Fruit fly (Drosophila melanogaster) whole organism, embryonic: ENCODE data around the gene Nckx30C.

Experiments
- Awh ChIP-seq: fragments of 200-800 bp; sonication (Bioruptor generic); IDR thresholded peaks from 2 replicates; pipeline ENCODE4, ENCODE4 v1.3.6; 2022; ENCODE audit warnings: missing biosample characterization, missing genetic modification characterization
- CG10321 ChIP-seq: fragments of 200-800 bp; sonication (Bioruptor generic); IDR thresholded peaks from 2 replicates; pipeline ENCODE4 v1.3.6; 2022; ENCODE audit warnings: missing biosample characterization, missing genetic modification characterization
- CG10462 ChIP-seq: fragments of 200-800 bp; sonication (Bioruptor generic); optimal IDR thresholded peaks from 2 replicates; lab custom pipeline; 2016; ENCODE audit warnings: missing biosample characterization, missing genetic modification characterization
- CG11085 ChIP-seq: fragments of 200-800 bp; sonication (Bioruptor generic); IDR thresholded peaks from 2 replicates; pipeline ENCODE4 v1.3.6; 2022; ENCODE audit warnings: missing biosample characterization, missing genetic modification characterization
- CG11456 ChIP-seq: fragments of 200-800 bp; sonication (Bioruptor generic); IDR thresholded peaks from 3 replicates; pipeline ENCODE4 v1.3.6; 2022; ENCODE audit warnings: missing biosample characterization, missing genetic modification characterization
- CG11696 ChIP-seq: fragments of 200-800 bp; sonication (Bioruptor generic); IDR thresholded peaks from 2 replicates; pipeline ENCODE4 v1.3.6; 2022; ENCODE audit warnings: missing biosample characterization, missing genetic modification characterization
- CG12071 ChIP-seq: fragments of 200-800 bp; sonication (Bioruptor generic); optimal IDR thresholded peaks from 3 replicates; lab custom pipeline; 2018; ENCODE audit warnings: missing biosample characterization, mild to moderate bottlenecking, missing genetic modification characterization
- CG12299 ChIP-seq: fragments of 200-800 bp; sonication (Bioruptor generic); optimal IDR thresholded peaks from 2 replicates; lab custom pipeline; 2018; ENCODE audit warnings: missing biosample characterization, mild to moderate bottlenecking, missing genetic modification characterization
- CG15011 ChIP-seq: fragments of 200-800 bp; sonication (Bioruptor generic); optimal IDR thresholded peaks from 3 replicates; lab custom pipeline; 2018; ENCODE audit warnings: missing biosample characterization, mild to moderate bottlenecking, missing genetic modification characterization
- CG15269 ChIP-seq: fragments of 200-800 bp; sonication (Bioruptor generic); optimal IDR thresholded peaks from 2 replicates; lab custom pipeline; 2018; ENCODE audit warnings: missing biosample characterization, mild to moderate bottlenecking, missing genetic modification characterization, moderate library complexity
- CG15479 ChIP-seq: fragments of 200-800 bp; sonication (Bioruptor generic); optimal IDR thresholded peaks from 3 replicates; lab custom pipeline; 2019; ENCODE audit warnings: missing biosample characterization, mild to moderate bottlenecking, missing genetic modification characterization, moderate library complexity
- CG15696 ChIP-seq: fragments of 200-800 bp; sonication (Bioruptor generic); optimal IDR thresholded peaks from 2 replicates; lab custom pipeline; 2019; ENCODE audit warnings: missing biosample characterization, mild to moderate bottlenecking, missing genetic modification characterization, moderate library complexity
- CG16813 ChIP-seq: fragments of 200-800 bp; sonication (Bioruptor generic); IDR thresholded peaks from 3 replicates; pipeline ENCODE4 v1.3.6; 2022; ENCODE audit warnings: missing biosample characterization, missing genetic modification characterization; ENCODE audit not compliant: partially characterized antibody
- CG17328 ChIP-seq: fragments of 200-800 bp; sonication (Bioruptor generic); IDR thresholded peaks from 2 replicates; pipeline ENCODE4 v1.3.6; 2022; ENCODE audit warnings: missing biosample characterization, missing genetic modification characterization
- CG17361 ChIP-seq: fragments of 200-800 bp; sonication (Bioruptor generic); IDR thresholded peaks from 3 replicates; pipeline ENCODE4 v1.3.6; 2022; ENCODE audit warnings: missing biosample characterization, missing genetic modification characterization
- CG17385 ChIP-seq: fragments of 200-800 bp; sonication (Bioruptor generic); optimal IDR thresholded peaks from 3 replicates; lab custom pipeline; 2018; ENCODE audit warnings: missing biosample characterization, mild to moderate bottlenecking, missing genetic modification characterization
- CG18599 ChIP-seq: fragments of 200-800 bp; sonication (Bioruptor generic); optimal IDR thresholded peaks from 3 replicates; lab custom pipeline; 2017; ENCODE audit warnings: missing biosample characterization, missing genetic modification characterization, mild to moderate bottlenecking, moderate library complexity, missing genetic modification reagents
- CG2120 ChIP-seq: fragments of 200-800 bp; sonication (Bioruptor generic); optimal IDR thresholded peaks from 3 replicates; lab custom pipeline; 2016; ENCODE audit warnings: missing biosample characterization, missing genetic modification characterization
- CG2199 ChIP-seq: fragments of 200-800 bp; sonication (Bioruptor generic); IDR thresholded peaks from 3 replicates; pipeline ENCODE4 v1.3.6; 2022; ENCODE audit warnings: missing biosample characterization, missing genetic modification characterization
- CG32532 ChIP-seq: fragments of 200-800 bp; sonication (Bioruptor generic); IDR thresholded peaks from 2 replicates; pipeline ENCODE4 v1.3.6; 2022; ENCODE audit warnings: missing biosample characterization, missing genetic modification characterization
- CG32772 ChIP-seq: fragments of 200-800 bp; sonication (Bioruptor generic); IDR thresholded peaks from 2 replicates; pipeline ENCODE4 v1.3.6; 2022; ENCODE audit warnings: missing biosample characterization, missing genetic modification characterization
- CG33213 ChIP-seq: fragments of 200-800 bp; sonication (Bioruptor generic); optimal IDR thresholded peaks from 3 replicates; lab custom pipeline; 2016; ENCODE audit warnings: missing biosample characterization, missing genetic modification characterization
- CG34422 ChIP-seq: fragments of 200-800 bp; sonication (Bioruptor generic); IDR thresholded peaks from 3 replicates; pipeline ENCODE4 v1.3.6; 2022; ENCODE audit warnings: missing biosample characterization, missing genetic modification characterization
- CG6765 ChIP-seq: fragments of 200-800 bp; sonication (Bioruptor generic); optimal IDR thresholded peaks from 3 replicates; lab custom pipeline; 2017; ENCODE audit warnings: missing biosample characterization, mild to moderate bottlenecking, missing genetic modification characterization
- CG6813 ChIP-seq: fragments of 200-800 bp; sonication (Bioruptor generic); optimal IDR thresholded peaks from 2 replicates; lab custom pipeline; 2017; ENCODE audit warnings: missing biosample characterization, missing genetic modification characterization, mild to moderate bottlenecking, moderate library complexity, missing genetic modification reagents
- CG9932 ChIP-seq: fragments of 200-800 bp; sonication (Bioruptor generic); IDR thresholded peaks from 2 replicates; pipeline ENCODE4 v1.3.6; 2022; ENCODE audit warnings: missing biosample characterization, missing genetic modification characterization
- CTCF ChIP-seq: fragments of 200-800 bp; sonication (Bioruptor generic); optimal IDR thresholded peaks from 2 replicates; lab custom pipeline; 2017; ENCODE audit warnings: missing biosample characterization, mild to moderate bottlenecking, missing genetic modification characterization, moderate library complexity
- Dll ChIP-seq: fragments of 200-800 bp; sonication (Bioruptor generic); IDR thresholded peaks from 4 replicates; pipeline ENCODE4 v1.3.6; 2022; ENCODE audit warnings: missing biosample characterization, missing genetic modification characterization; ENCODE audit not compliant: partially characterized antibody
- Gug ChIP-seq: fragments of 200-800 bp; sonication (Bioruptor generic); IDR thresholded peaks from 4 replicates; pipeline ENCODE4 v1.3.6; 2022; ENCODE audit warnings: missing biosample characterization, missing genetic modification characterization
- H2.0 ChIP-seq: fragments of 200-800 bp; sonication (Bioruptor generic); IDR thresholded peaks from 2 replicates; pipeline ENCODE4 v1.3.6; 2022; ENCODE audit warnings: missing biosample characterization, missing genetic modification characterization
- Hand ChIP-seq: fragments of 200-800 bp; sonication (Bioruptor generic); optimal IDR thresholded peaks from 2 replicates; lab custom pipeline; 2017; ENCODE audit warnings: mild to moderate bottlenecking, missing biosample characterization, missing genetic modification reagents, missing genetic modification characterization
- HmgD ChIP-seq: fragments of 200-800 bp; sonication (Bioruptor generic); optimal IDR thresholded peaks from 3 replicates; lab custom pipeline; 2016; ENCODE audit warnings: missing biosample characterization, missing genetic modification characterization
- NFAT ChIP-seq: fragments of 200-800 bp; sonication (Bioruptor generic); IDR thresholded peaks from 2 replicates; pipeline ENCODE4 v1.3.6; 2022; ENCODE audit warnings: missing biosample characterization, missing genetic modification characterization
- NfI ChIP-seq: fragments of 200-800 bp; sonication (Bioruptor generic); optimal IDR thresholded peaks from 3 replicates; lab custom pipeline; 2018; ENCODE audit warnings: missing biosample characterization, mild to moderate bottlenecking, missing genetic modification characterization, moderate library complexity
- Scr ChIP-seq: fragments of 200-800 bp; sonication (Bioruptor generic); IDR thresholded peaks from 2 replicates; pipeline ENCODE4 v1.3.6; 2022; ENCODE audit warnings: missing biosample characterization, missing genetic modification characterization; ENCODE audit not compliant: partially characterized antibody
- Sin3A ChIP-seq: fragments of >200 bp; optimal IDR thresholded peaks from 2 replicates; lab custom pipeline; 2018
- amos ChIP-seq: fragments of 200-800 bp; sonication (Bioruptor generic); IDR thresholded peaks from 2 replicates; pipeline ENCODE4 v1.3.6; 2022; ENCODE audit warnings: missing biosample characterization, missing genetic modification characterization; ENCODE audit not compliant: partially characterized antibody
- ase ChIP-seq: fragments of 200-800 bp; sonication (Bioruptor generic); IDR thresholded peaks from 3 replicates; pipeline ENCODE4 v1.3.6; 2022; ENCODE audit warnings: missing biosample characterization, missing genetic modification characterization
- ash1 ChIP-seq: fragments of 200-800 bp; sonication (Bioruptor generic); optimal IDR thresholded peaks from 2 replicates; lab custom pipeline; 2018; ENCODE audit warnings: missing biosample characterization, mild to moderate bottlenecking, missing genetic modification characterization
- bbx ChIP-seq: fragments of 200-800 bp; sonication (Bioruptor generic); IDR thresholded peaks from 2 replicates; pipeline ENCODE4 v1.3.6; 2022; ENCODE audit warnings: missing biosample characterization, missing genetic modification characterization; ENCODE audit not compliant: partially characterized antibody
- bsh ChIP-seq, 2 experiments: fragments of 200-800 bp; sonication (Bioruptor generic); optimal IDR thresholded peaks; 2 replicates each; lab custom pipeline; 2017 to 2018; ENCODE audit warnings: mild to moderate bottlenecking in 2 of 2, missing biosample characterization in 2 of 2, missing genetic modification characterization in 2 of 2, moderate library complexity in 1 of 2
- corto ChIP-seq: fragments of 200-800 bp; sonication (Bioruptor generic); optimal IDR thresholded peaks from 2 replicates; lab custom pipeline; 2016; ENCODE audit warnings: missing biosample characterization, mild to moderate bottlenecking, missing genetic modification characterization, moderate library complexity
- dpn ChIP-seq, 2 experiments: fragments of 200-800 bp; sonication (Bioruptor generic); optimal IDR thresholded peaks; 3 replicates each; lab custom pipeline; 2016; ENCODE audit warnings: missing biosample characterization in 2 of 2, missing genetic modification characterization in 2 of 2
- lola ChIP-seq, 3 experiments: fragments of >200 bp in 2 of 3; fragments of 200-800 bp in 1 of 3; sonication (Bioruptor generic) in 1 of 3; optimal IDR thresholded peaks; 2 replicates each; lab custom pipeline; 2017 to 2019; ENCODE audit warnings: missing biosample characterization in 3 of 3, missing genetic modification characterization in 3 of 3, mild to moderate bottlenecking in 1 of 3, moderate library complexity in 1 of 3
- shn ChIP-seq: fragments of 200-800 bp; sonication (Bioruptor generic); optimal IDR thresholded peaks from 3 replicates; lab custom pipeline; 2016; ENCODE audit warnings: missing biosample characterization, missing genetic modification characterization
- sim ChIP-seq: fragments of 200-800 bp; sonication (Bioruptor generic); IDR thresholded peaks from 2 replicates; pipeline ENCODE4 v1.3.6; 2022; ENCODE audit warnings: missing biosample characterization, missing genetic modification characterization
- stwl ChIP-seq: fragments of 200-800 bp; sonication (Bioruptor generic); optimal IDR thresholded peaks from 3 replicates; lab custom pipeline; 2018; ENCODE audit warnings: missing biosample characterization, mild to moderate bottlenecking, missing genetic modification characterization, moderate library complexity
- tgo ChIP-seq: fragments of 200-800 bp; sonication (Bioruptor generic); IDR thresholded peaks from 3 replicates; pipeline ENCODE4 v1.3.6; 2022; ENCODE audit warnings: missing biosample characterization, missing genetic modification characterization
- unc-4 ChIP-seq: fragments of 200-800 bp; sonication (Bioruptor generic); IDR thresholded peaks from 2 replicates; pipeline ENCODE4 v1.3.6; 2022; ENCODE audit warnings: missing biosample characterization, missing genetic modification characterization; ENCODE audit not compliant: partially characterized antibody
- yki ChIP-seq: fragments of >200 bp; optimal IDR thresholded peaks from 3 replicates; lab custom pipeline; 2018

Gene Nckx30C

dm6 chr2L:9782176-9782581, 35.9 kb upstream of the Nckx30C start, which contains the start of gene IP3K1 (continued):
- TF ChIP-seq ase (GFP tag; lab: Robert Waterston, UW) (peak; percentile 48; the same call in 2 of the 3 replicates), CG17385 (GFP tag; lab: Kevin White, UChicago) (peak; percentile 48), CG10462 (GFP tag; lab: Kevin White, UChicago) (no peak), CG17328 (GFP tag; lab: Robert Waterston, UW) (0 out of 2 replicates have a peak, but pooled peaks have one; percentile 47), NfI (GFP tag; lab: Kevin White, UChicago) (peak; percentile 3), sim (no peak), corto (GFP tag; lab: Kevin White, UChicago) (no peak), CG11085 (GFP tag; lab: Robert Waterston, UW) (no peak), CG9932 (GFP tag; lab: Robert Waterston, UW) (peak; percentile 42; the same call in 1 of the 2 replicates), CG15011 (GFP tag; lab: Kevin White, UChicago) (no peak), CG11456 (GFP tag; lab: Robert Waterston, UW) (peak; percentile 45; the same call in 1 of the 3 replicates), CG34422 (peak; percentile 65; the same call in 1 of the 3 replicates), CG12071 (GFP tag; lab: Kevin White, UChicago) (peak; percentile 63), Awh (GFP tag; lab: Robert Waterston, UW) (peak; percentile 44; the same call in 1 of the 2 replicates), CG17361 (GFP tag; lab: Robert Waterston, UW) (no peak), CG11696 (peak; percentile 29; the same call in 1 of the 2 replicates), Gug (0 out of 4 replicates have a peak, but pooled peaks have one; percentile 19), CG15696 (tag; lab: Kevin White, UChicago) (no peak), CG10321 (GFP tag; lab: Robert Waterston, UW) (no peak), Sin3A (lab: Kevin White, UChicago) (no peak), CG6765 (GFP tag; lab: Kevin White, UChicago) (peak; percentile 31), CG18599 (peak; percentile 45), tgo (GFP tag; lab: Robert Waterston, UW) (no peak; the same call in 2 of the 3 replicates), unc-4 (peak; percentile 60), H2.0 (GFP tag; lab: Robert Waterston, UW) (no peak), Hand (GFP tag; lab: Kevin White, UChicago) (peak; percentile 61), CG32772 (GFP tag; lab: Robert Waterston, UW) (no peak), CG16813 (no peak), bbx (GFP tag; lab: Robert Waterston, UW) (peak; percentile 74), ash1 (GFP tag; lab: Kevin White, UChicago) (peak; percentile 8), bsh (GFP tag; optimal IDR thresholded peaks at IDR 0.05; lab: Kevin White, UChicago) (peak in 1 of 2 experiments; percentile 25), lola (GFP tag; optimal IDR thresholded peaks at IDR 0.05; lab: Kevin White, UChicago) (no peak), dpn (GFP tag; optimal IDR thresholded peaks at IDR 0.05; lab: Kevin White, UChicago) (peak; percentile 9 to 21), Scr (GFP tag; lab: Robert Waterston, UW) (peak; percentile 43; the same call in 1 of the 2 replicates), shn (GFP tag; lab: Kevin White, UChicago) (no peak), Dll (peak; percentile 56; the same call in 2 of the 4 replicates), CG15269 (tag; lab: Kevin White, UChicago) (peak; percentile 55), CG12299 (tag; lab: Kevin White, UChicago) (peak; percentile 25), yki (lab: Kevin White, UChicago) (peak; percentile 86), amos (GFP tag; lab: Robert Waterston, UW) (peak; percentile 51; the same call in 1 of the 2 replicates), CG32532 (GFP tag; lab: Robert Waterston, UW) (peak; percentile 83), CG2120 (GFP tag; lab: Kevin White, UChicago) (peak; percentile 33), HmgD (GFP tag; lab: Kevin White, UChicago) (peak; percentile 53), NFAT (GFP tag; lab: Robert Waterston, UW) (peak; percentile 39; the same call in 1 of the 2 replicates), CG2199 (GFP tag; lab: Robert Waterston, UW) (0 out of 3 replicates have a peak, but pooled peaks have one; percentile 70), stwl (tag; lab: Kevin White, UChicago) (peak; percentile 1), CG6813 (GFP tag; lab: Kevin White, UChicago) (peak; percentile 27), CG15479 (GFP tag; lab: Kevin White, UChicago) (no peak), CG33213 (GFP tag; lab: Kevin White, UChicago) (no peak), CTCF (GFP tag; lab: Kevin White, UChicago) (no peak)
